Worm (Caenorhabditis elegans): ENCODE measurements around the gene C16C8.20.

The C16C8.20 gene

ce11 chrII:3446647-3447046 lies at the start of gene C16C8.20, which contains the start of gene gldi-6:
Gene C16C8.20 (plus strand): TSS chrII:3446947.
Gene gldi-6 (plus strand): TSS chrII:3446947.
- no peak for TF ChIP-seq mab-5 (tag; optimal IDR thresholded peaks at IDR 0.05)
- TF ChIP-seq M03D4.4 (tag; optimal IDR thresholded peaks at IDR 0.05): no peak
- no peak for TF ChIP-seq elt-3 (tag; optimal IDR thresholded peaks at IDR 0.05)
- no peak for TF ChIP-seq nhr-2 (tag; optimal IDR thresholded peaks at IDR 0.05)
- no peak for TF ChIP-seq snpc-4 (tag; optimal IDR thresholded peaks at IDR 0.05)
- no peak for TF ChIP-seq sem-2 (GFP tag; optimal IDR thresholded peaks at IDR 0.05)
- TF ChIP-seq mep-1 (tag; optimal IDR thresholded peaks at IDR 0.05): no peak

ce11 chrII:3399212-3399611 lies 47.5 kb upstream of the C16C8.20 start, which contains the start of gene nep-9:
Gene nep-9 (minus strand): TSS chrII:3399312.
- TF ChIP-seq nhr-28 (tag; optimal IDR thresholded peaks at IDR 0.05): no peak
- TF ChIP-seq tbx-8 (GFP tag; optimal IDR thresholded peaks at IDR 0.05): no peak
- no peak for TF ChIP-seq nhr-237 (tag; optimal IDR thresholded peaks at IDR 0.05)
- TF ChIP-seq sem-2 (GFP tag; optimal IDR thresholded peaks at IDR 0.05): no peak
- TF ChIP-seq flh-1 (GFP tag; optimal IDR thresholded peaks at IDR 0.05): no peak
- TF ChIP-seq drap-1 (GFP tag; optimal IDR thresholded peaks at IDR 0.05): no peak
- no peak for TF ChIP-seq nhr-12 (tag; optimal IDR thresholded peaks at IDR 0.05)
- TF ChIP-seq lin-32 (GFP tag; optimal IDR thresholded peaks at IDR 0.05): no peak
- no peak for TF ChIP-seq ztf-11 (tag; optimal IDR thresholded peaks at IDR 0.05)
- no peak for TF ChIP-seq unc-120 (tag; optimal IDR thresholded peaks at IDR 0.05; ENCODE audit: poor library complexity, severe bottlenecking)
- TF ChIP-seq hlh-1 (tag; optimal IDR thresholded peaks at IDR 0.05): no peak

DNA sequence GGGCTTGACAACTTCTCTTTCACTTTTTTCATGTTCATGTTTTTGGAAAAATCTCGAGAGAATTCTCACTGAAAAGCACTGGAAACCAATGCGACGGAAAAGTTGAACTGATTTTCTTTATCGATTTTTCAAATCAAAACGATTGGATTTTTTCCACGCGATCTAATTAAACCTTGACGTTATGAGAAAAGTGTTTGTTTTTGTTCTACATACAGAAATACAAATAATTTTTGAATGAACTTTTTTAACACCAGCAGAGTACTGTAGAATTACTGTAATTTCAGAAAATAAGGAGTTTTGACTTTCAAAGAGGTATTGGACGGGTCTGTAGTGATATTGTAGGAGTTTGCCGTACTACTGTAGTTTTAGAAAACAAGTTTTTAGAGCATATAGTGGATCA lies 43.9 kb upstream of the C16C8.20 start, which contains the start of gene nep-10:
nep-10 (minus strand) TSS at position 101 of the 400 bp plus-strand sequence.
- TF ChIP-seq nhr-237 (tag; optimal IDR thresholded peaks at IDR 0.05) (no peak), lin-32 (GFP tag; optimal IDR thresholded peaks at IDR 0.05) (no peak), nhr-28 (tag; optimal IDR thresholded peaks at IDR 0.05) (no peak), ham-2 (GFP tag; optimal IDR thresholded peaks at IDR 0.05) (no peak), hlh-1 (tag; optimal IDR thresholded peaks at IDR 0.05) (no peak), M03D4.4 (tag; optimal IDR thresholded peaks at IDR 0.05) (no peak), elt-1 (tag; optimal IDR thresholded peaks at IDR 0.05; ENCODE audit: borderline replicate concordance, insufficient read depth) (no peak), ztf-11 (tag; optimal IDR thresholded peaks at IDR 0.05) (no peak), ceh-83 (GFP tag; optimal IDR thresholded peaks at IDR 0.05) (no peak)

ce11 chrII:3403535-3403934 lies 43.2 kb upstream of the C16C8.20 start, which contains the start of gene nep-8:
Gene nep-8 (plus strand): TSS chrII:3403835.
- TF ChIP-seq elt-1 (tag; optimal IDR thresholded peaks at IDR 0.05; ENCODE audit: borderline replicate concordance, insufficient read depth) (no peak), sptf-1 (tag; optimal IDR thresholded peaks at IDR 0.05) (no peak), ham-2 (GFP tag; optimal IDR thresholded peaks at IDR 0.05) (no peak), M03D4.4 (tag; optimal IDR thresholded peaks at IDR 0.05) (no peak), ceh-83 (GFP tag; optimal IDR thresholded peaks at IDR 0.05) (no peak), nhr-237 (tag; optimal IDR thresholded peaks at IDR 0.05) (no peak), flh-1 (GFP tag; optimal IDR thresholded peaks at IDR 0.05) (no peak), nhr-28 (tag; optimal IDR thresholded peaks at IDR 0.05) (no peak), nhr-12 (tag; optimal IDR thresholded peaks at IDR 0.05) (no peak), zip-8 (tag; optimal IDR thresholded peaks at IDR 0.05) (no peak), sem-2 (GFP tag; optimal IDR thresholded peaks at IDR 0.05) (no peak), nhr-2 (tag; optimal IDR thresholded peaks at IDR 0.05) (no peak), lsy-2 (tag; optimal IDR thresholded peaks at IDR 0.05) (no peak), mls-2 (tag; optimal IDR thresholded peaks at IDR 0.05) (no peak), ztf-11 (tag; optimal IDR thresholded peaks at IDR 0.05) (no peak), lin-32 (GFP tag; optimal IDR thresholded peaks at IDR 0.05) (no peak), cnd-1 (tag; optimal IDR thresholded peaks at IDR 0.05) (no peak), snpc-4 (tag; optimal IDR thresholded peaks at IDR 0.05) (no peak), mep-1 (tag; optimal IDR thresholded peaks at IDR 0.05) (no peak), tbx-8 (GFP tag; optimal IDR thresholded peaks at IDR 0.05) (no peak)

- no peak for TF ChIP-seq ztf-11 (tag; optimal IDR thresholded peaks at IDR 0.05)
- TF ChIP-seq blmp-1 (tag; optimal IDR thresholded peaks at IDR 0.05): no peak
- TF ChIP-seq unc-120 (tag; optimal IDR thresholded peaks at IDR 0.05; ENCODE audit: poor library complexity, severe bottlenecking): no peak
- TF ChIP-seq sem-2 (GFP tag; optimal IDR thresholded peaks at IDR 0.05): no peak
- no peak for TF ChIP-seq lin-13 (tag; optimal IDR thresholded peaks at IDR 0.05)
- no peak for TF ChIP-seq elt-3 (tag; optimal IDR thresholded peaks at IDR 0.05)
- TF ChIP-seq nhr-2 (tag; optimal IDR thresholded peaks at IDR 0.05): no peak
- TF ChIP-seq M03D4.4 (tag; optimal IDR thresholded peaks at IDR 0.05): no peak
- TF ChIP-seq snpc-4 (tag; optimal IDR thresholded peaks at IDR 0.05): no peak
- no peak for TF ChIP-seq bed-3 (GFP tag; optimal IDR thresholded peaks at IDR 0.05)
- no peak for TF ChIP-seq drap-1 (GFP tag; optimal IDR thresholded peaks at IDR 0.05)
- TF ChIP-seq unc-39 (tag; optimal IDR thresholded peaks at IDR 0.05): no peak
- no peak for TF ChIP-seq ham-2 (GFP tag; optimal IDR thresholded peaks at IDR 0.05)
- no peak for TF ChIP-seq pha-4 (tag; optimal IDR thresholded peaks at IDR 0.05)
- TF ChIP-seq nhr-28 (tag; optimal IDR thresholded peaks at IDR 0.05): no peak
- TF ChIP-seq nhr-76 (tag; optimal IDR thresholded peaks at IDR 0.05): no peak
- TF ChIP-seq ceh-83 (GFP tag; optimal IDR thresholded peaks at IDR 0.05): no peak
- no peak for TF ChIP-seq unc-62 (GFP tag; optimal IDR thresholded peaks at IDR 0.05)
Measured at ce11 chrII:3414383-3414910, 32.3 kb upstream of the C16C8.20 start, which contains the start of the genes F18A12.7 and F18A12.2. Gene F18A12.7 (minus strand): TSS chrII:3414483. Gene F18A12.2 (plus strand): TSS chrII:3414860.

All from whole organism, mixed stage, embryonic.